Worm (Caenorhabditis elegans): Measurements from ENCODE around the gene slcr-46.1.
"Not testable (repeated sequence)": the region's sequence is repeated elsewhere in the genome, so short reads cannot be mapped to it uniquely, and the experiment has no call there.

ce11 chrX:4606389-4606880 is 25.7 kb upstream of the slcr-46.1 start:
- not testable (repeated sequence) for TF ChIP-seq nhr-77 (tag; optimal IDR thresholded peaks at IDR 0.05); skn-1 (tag; optimal IDR thresholded peaks at IDR 0.05); unc-62 (GFP tag; optimal IDR thresholded peaks at IDR 0.05); nhr-6 (tag; optimal IDR thresholded peaks at IDR 0.05); nhr-11 (tag; optimal IDR thresholded peaks at IDR 0.05); lin-13 (GFP tag; optimal IDR thresholded peaks at IDR 0.05); zag-1 (tag; optimal IDR thresholded peaks at IDR 0.05)
- TF ChIP-seq blmp-1 (tag; optimal IDR thresholded peaks at IDR 0.05; ENCODE audit: insufficient read depth) = peak; percentile 78
- TF ChIP-seq crh-2 (tag; optimal IDR thresholded peaks at IDR 0.05) = peak; percentile 69

Measured in whole organism, L2 larva.